Fruit fly (Drosophila melanogaster) whole organism, prepupa: ENCODE results near the gene CG15529.

Source experiments
- Blimp-1 ChIP-seq: fragments of 200-800 bp; sonication (Bioruptor generic); optimal IDR thresholded peaks from 3 replicates; lab custom pipeline; 2017; ENCODE audit warnings: missing biosample characterization, missing genetic modification characterization, mild to moderate bottlenecking, moderate library complexity, missing genetic modification reagents
- CG11762 ChIP-seq: fragments of 200-800 bp; sonication (Bioruptor generic); optimal IDR thresholded peaks from 3 replicates; lab custom pipeline; 2016; ENCODE audit warnings: missing biosample characterization, missing genetic modification characterization; ENCODE audit not compliant: insufficient read depth
- CG11902 ChIP-seq: fragments of 200-800 bp; sonication (Bioruptor generic); optimal IDR thresholded peaks from 3 replicates; lab custom pipeline; 2016; ENCODE audit warnings: missing biosample characterization, missing genetic modification characterization
- CG15336 ChIP-seq: fragments of 200-800 bp; sonication (Bioruptor generic); IDR thresholded peaks from 2 replicates; pipeline ENCODE4 v1.3.6; 2022; ENCODE audit warnings: missing biosample characterization, missing genetic modification characterization
- CG1621 ChIP-seq: fragments of 200-800 bp; sonication (Bioruptor generic); optimal IDR thresholded peaks from 3 replicates; lab custom pipeline; 2018; ENCODE audit warnings: missing biosample characterization, mild to moderate bottlenecking, missing genetic modification characterization
- CG16779 ChIP-seq: fragments of 200-800 bp; sonication (Bioruptor generic); optimal IDR thresholded peaks from 3 replicates; lab custom pipeline; 2017; ENCODE audit warnings: missing biosample characterization, mild to moderate bottlenecking, missing genetic modification characterization
- CG3032 ChIP-seq: fragments of 200-800 bp; optimal IDR thresholded peaks from 2 replicates; lab custom pipeline; 2019; ENCODE audit warnings: missing biosample characterization, mild to moderate bottlenecking, missing genetic modification characterization, moderate library complexity
- CG32006 ChIP-seq: fragments of 200-800 bp; sonication (Bioruptor generic); optimal IDR thresholded peaks from 3 replicates; lab custom pipeline; 2017; ENCODE audit warnings: missing biosample characterization, mild to moderate bottlenecking, missing genetic modification characterization
- CG3919 ChIP-seq: fragments of 200-800 bp; sonication (Bioruptor generic); optimal IDR thresholded peaks from 3 replicates; lab custom pipeline; 2016; ENCODE audit warnings: missing biosample characterization, missing genetic modification characterization
- CG4318 ChIP-seq: fragments of 200-800 bp; sonication (Bioruptor generic); optimal IDR thresholded peaks from 3 replicates; lab custom pipeline; 2017; ENCODE audit warnings: missing biosample characterization, mild to moderate bottlenecking, missing genetic modification characterization
- CG6163 ChIP-seq: fragments of 200-800 bp; sonication (Bioruptor generic); IDR thresholded peaks from 3 replicates; pipeline ENCODE4 v1.3.6; 2022; ENCODE audit warnings: missing biosample characterization, missing genetic modification characterization
- CG6792 ChIP-seq: fragments of 200-800 bp; sonication (Bioruptor generic); optimal IDR thresholded peaks from 3 replicates; lab custom pipeline; 2016; ENCODE audit warnings: missing biosample characterization, missing genetic modification characterization
- CG7368 ChIP-seq: fragments of 200-800 bp; sonication (Bioruptor generic); optimal IDR thresholded peaks from 3 replicates; lab custom pipeline; 2016; ENCODE audit warnings: missing biosample characterization, missing genetic modification characterization
- CG8319 ChIP-seq: fragments of 200-800 bp; sonication (Bioruptor generic); optimal IDR thresholded peaks from 3 replicates; lab custom pipeline; 2016; ENCODE audit warnings: missing biosample characterization, missing genetic modification characterization
- CG8632 ChIP-seq: fragments of 200-800 bp; sonication (Bioruptor generic); optimal IDR thresholded peaks from 3 replicates; lab custom pipeline; 2016; ENCODE audit warnings: missing biosample characterization, missing genetic modification characterization
- Eip75B ChIP-seq: fragments of 200-800 bp; sonication (Bioruptor generic); optimal IDR thresholded peaks from 3 replicates; lab custom pipeline; 2016; ENCODE audit warnings: missing biosample characterization, missing genetic modification characterization
- Ets21C ChIP-seq: fragments of 200-800 bp; sonication (Bioruptor generic); optimal IDR thresholded peaks from 3 replicates; lab custom pipeline; 2016; ENCODE audit warnings: missing biosample characterization, missing genetic modification characterization
- Ets96B ChIP-seq: fragments of 200-800 bp; optimal IDR thresholded peaks from 2 replicates; lab custom pipeline; 2019; ENCODE audit warnings: missing biosample characterization, mild to moderate bottlenecking, missing genetic modification characterization, moderate library complexity
- Gug ChIP-seq: fragments of 200-800 bp; sonication (Bioruptor generic); IDR thresholded peaks from 2 replicates; pipeline ENCODE4 v1.3.6; 2022; ENCODE audit warnings: missing biosample characterization, missing genetic modification characterization
- Hr39 ChIP-seq: fragments of 200-800 bp; sonication (Bioruptor generic); optimal IDR thresholded peaks from 2 replicates; lab custom pipeline; 2016; ENCODE audit warnings: missing biosample characterization, missing genetic modification characterization
- Hr4 ChIP-seq: fragments of 200-800 bp; sonication (Bioruptor generic); optimal IDR thresholded peaks from 3 replicates; lab custom pipeline; 2016; ENCODE audit warnings: missing biosample characterization, missing genetic modification characterization
- Lpt ChIP-seq: fragments of 200-800 bp; sonication (Bioruptor generic); optimal IDR thresholded peaks from 3 replicates; lab custom pipeline; 2016; ENCODE audit warnings: missing biosample characterization, missing genetic modification characterization
- OdsH ChIP-seq: fragments of 200-800 bp; sonication (Bioruptor generic); optimal IDR thresholded peaks from 3 replicates; lab custom pipeline; 2016; ENCODE audit warnings: missing biosample characterization, missing genetic modification characterization
- Smox ChIP-seq: fragments of 200-800 bp; sonication (Bioruptor generic); optimal IDR thresholded peaks from 3 replicates; lab custom pipeline; 2016; ENCODE audit warnings: missing biosample characterization, missing genetic modification characterization
- Sox102F ChIP-seq: fragments of 200-800 bp; sonication (Bioruptor generic); optimal IDR thresholded peaks from 2 replicates; lab custom pipeline; 2016; ENCODE audit warnings: missing biosample characterization, mild to moderate bottlenecking, missing genetic modification characterization
- Sox14 ChIP-seq: fragments of 200-800 bp; sonication (Bioruptor generic); optimal IDR thresholded peaks from 3 replicates; lab custom pipeline; 2016; ENCODE audit warnings: missing biosample characterization, missing genetic modification characterization
- Sox15 ChIP-seq: fragments of 200-800 bp; sonication (Bioruptor generic); optimal IDR thresholded peaks from 3 replicates; lab custom pipeline; 2016; ENCODE audit warnings: missing biosample characterization, missing genetic modification characterization
- cyc ChIP-seq: fragments of 200-800 bp; sonication (Bioruptor generic); optimal IDR thresholded peaks from 3 replicates; lab custom pipeline; 2016; ENCODE audit warnings: missing biosample characterization, missing genetic modification characterization
- dsx ChIP-seq: fragments of 200-800 bp; optimal IDR thresholded peaks from 3 replicates; lab custom pipeline; 2019; ENCODE audit warnings: missing biosample characterization, mild to moderate bottlenecking, missing genetic modification characterization, moderate library complexity; ENCODE audit not compliant: poor library complexity, severe bottlenecking
- eg ChIP-seq: fragments of 200-800 bp; sonication (Bioruptor generic); IDR thresholded peaks from 3 replicates; pipeline ENCODE4 v1.3.6; 2022; ENCODE audit warnings: missing biosample characterization, missing genetic modification characterization
- fd85E ChIP-seq: fragments of 200-800 bp; sonication (Bioruptor generic); optimal IDR thresholded peaks from 3 replicates; lab custom pipeline; 2016; ENCODE audit warnings: missing biosample characterization, missing genetic modification characterization
- fkh ChIP-seq: fragments of 200-800 bp; sonication (Bioruptor generic); optimal IDR thresholded peaks from 3 replicates; lab custom pipeline; 2017; ENCODE audit warnings: missing biosample characterization, mild to moderate bottlenecking, missing genetic modification characterization, moderate library complexity
- net ChIP-seq: fragments of 200-800 bp; sonication (Bioruptor generic); optimal IDR thresholded peaks from 3 replicates; lab custom pipeline; 2016; ENCODE audit warnings: missing biosample characterization, missing genetic modification characterization
- ss ChIP-seq, 2 experiments: fragments of 200-800 bp; sonication (Bioruptor generic); optimal IDR thresholded peaks; 2 replicates in 1 of 2; 3 replicates in 1 of 2; lab custom pipeline; 2017 to 2018; ENCODE audit warnings: mild to moderate bottlenecking in 2 of 2, missing biosample characterization in 2 of 2, missing genetic modification characterization in 2 of 2, moderate library complexity in 1 of 2
- svp ChIP-seq: fragments of 200-800 bp; sonication (Bioruptor generic); peaks from one replicate; lab custom pipeline; 2016; ENCODE audit warnings: missing biosample characterization, missing genetic modification characterization
- topi ChIP-seq: fragments of 200-800 bp; sonication (Bioruptor generic); optimal IDR thresholded peaks from 3 replicates; lab custom pipeline; 2016; ENCODE audit warnings: missing biosample characterization, missing genetic modification characterization
- vri ChIP-seq: fragments of 200-800 bp; sonication (Bioruptor generic); optimal IDR thresholded peaks from 3 replicates; lab custom pipeline; 2016; ENCODE audit warnings: missing biosample characterization, mild to moderate bottlenecking, missing genetic modification characterization

Gene CG15529

DNA sequence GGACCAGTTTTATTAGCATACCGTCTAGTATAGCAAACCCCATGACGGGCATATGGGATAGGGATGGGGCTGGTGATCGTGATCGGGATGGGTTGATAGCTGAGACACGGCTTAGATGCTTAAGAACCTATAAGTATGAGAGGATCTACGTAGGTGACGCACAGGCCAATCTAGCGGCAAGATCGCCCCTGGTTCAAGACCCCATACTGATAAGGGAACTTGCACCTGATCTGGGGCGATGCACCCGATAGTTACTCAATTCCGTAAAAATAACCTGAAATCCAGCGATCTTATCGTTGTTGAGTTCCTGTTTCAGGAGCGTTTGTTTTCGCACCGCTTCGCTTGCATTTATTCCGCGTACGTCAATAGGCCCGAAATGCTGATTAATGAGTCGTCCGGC lies 43.2 kb upstream of the CG15529 start:
- TF ChIP-seq Gug (no peak), svp (GFP tag; lab: Kevin White, UChicago) (peak; percentile 67), Sox15 (no peak), eg (GFP tag; lab: Robert Waterston, UW) (no peak), Hr4 (GFP tag; lab: Kevin White, UChicago) (no peak)

DNA sequence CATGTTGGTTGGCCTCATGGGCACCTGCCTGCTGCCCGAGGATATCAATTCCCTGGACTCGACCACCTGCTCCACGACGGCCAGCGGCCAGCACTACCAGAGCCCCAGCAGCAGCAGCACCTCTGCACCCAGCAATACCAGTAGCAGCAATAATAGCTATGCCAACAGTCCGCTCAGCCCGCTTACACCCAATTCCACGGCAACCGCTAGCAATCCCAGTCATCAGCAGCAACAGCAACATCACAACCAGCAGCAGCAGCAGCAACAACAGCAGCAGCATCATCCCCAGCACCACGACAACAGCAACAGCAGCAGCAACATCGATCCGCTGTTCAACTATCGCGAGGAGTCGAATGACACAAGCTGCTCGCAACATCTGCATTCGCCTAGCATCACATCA lies 42.5 kb upstream of the CG15529 start:
- TF ChIP-seq CG11902 (no peak), CG8632 (GFP tag; lab: Kevin White, UChicago) (no peak), CG7368 (GFP tag; lab: Kevin White, UChicago) (no peak), CG1621 (tag; lab: Kevin White, UChicago) (no peak), Hr4 (GFP tag; lab: Kevin White, UChicago) (no peak), dsx (no peak), OdsH (GFP tag; lab: Kevin White, UChicago) (no peak), Ets21C (no peak), fkh (GFP tag; lab: Kevin White, UChicago) (no peak), Lpt (GFP tag; lab: Kevin White, UChicago) (no peak), net (GFP tag; lab: Kevin White, UChicago) (no peak), CG11762 (GFP tag; lab: Kevin White, UChicago) (no peak), CG3919 (GFP tag; lab: Kevin White, UChicago) (no peak), Eip75B (no peak), Ets96B (tag; lab: Kevin White, UChicago) (no peak), topi (GFP tag; lab: Kevin White, UChicago) (no peak)

DNA sequence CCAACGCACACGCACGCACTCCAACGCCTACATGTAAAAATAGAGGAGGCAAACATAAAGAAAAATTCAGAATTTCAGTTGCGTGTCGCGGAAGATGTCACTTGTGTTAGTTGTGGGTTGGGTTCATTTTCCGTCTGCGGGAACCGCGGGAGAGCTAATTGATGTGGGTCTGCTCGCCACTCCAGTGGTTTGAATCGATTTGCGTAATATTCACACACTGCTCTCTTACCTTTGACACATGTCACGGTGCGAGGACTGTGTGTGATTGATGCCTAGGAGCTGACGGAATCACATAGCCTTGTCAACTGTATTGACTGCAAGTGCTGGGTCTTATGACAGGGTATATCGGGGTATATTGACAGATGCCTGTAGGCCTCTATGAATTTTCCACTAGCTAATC lies 40.9 kb upstream of the CG15529 start:
- TF ChIP-seq topi (GFP tag; lab: Kevin White, UChicago) (no peak), fd85E (GFP tag; lab: Kevin White, UChicago) (no peak), CG1621 (tag; lab: Kevin White, UChicago) (no peak), CG6792 (GFP tag; lab: Kevin White, UChicago) (no peak), CG3032 (tag; lab: Kevin White, UChicago) (no peak), OdsH (GFP tag; lab: Kevin White, UChicago) (no peak), net (GFP tag; lab: Kevin White, UChicago) (no peak), ss (GFP tag; optimal IDR thresholded peaks at IDR 0.05; lab: Kevin White, UChicago) (no peak), Hr4 (GFP tag; lab: Kevin White, UChicago) (no peak), CG6163 (GFP tag; lab: Robert Waterston, UW) (no peak), svp (GFP tag; lab: Kevin White, UChicago) (no peak), CG11762 (GFP tag; lab: Kevin White, UChicago) (no peak), vri (GFP tag; lab: Kevin White, UChicago) (no peak), CG3919 (GFP tag; lab: Kevin White, UChicago) (no peak), dsx (no peak)

DNA sequence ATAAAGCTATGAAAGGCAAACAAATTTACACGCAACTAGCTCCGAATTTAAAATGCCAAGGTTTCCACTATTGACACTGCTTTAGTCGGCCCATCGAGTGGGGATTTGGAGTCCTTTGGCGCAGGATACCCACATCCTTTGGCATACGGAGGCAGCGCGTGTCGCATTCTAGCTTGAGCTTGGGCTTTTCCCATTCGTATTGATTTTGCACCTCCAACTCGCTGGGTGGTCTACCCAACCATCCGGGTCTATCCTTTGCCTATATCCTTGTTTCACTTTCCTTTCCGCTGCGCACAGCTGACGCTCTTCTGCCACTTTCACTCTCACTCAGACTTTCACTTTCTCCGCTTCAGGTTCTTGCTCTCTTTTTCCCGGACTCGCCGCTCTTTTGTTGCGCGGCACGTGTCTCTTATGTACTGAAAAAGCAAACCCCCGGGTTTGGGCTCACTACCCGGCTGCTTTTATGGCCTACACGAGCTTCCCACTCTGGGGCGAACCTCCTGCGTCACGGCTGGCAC lies 37.5 kb upstream of the CG15529 start:
- TF ChIP-seq Sox15 (no peak), Eip75B (no peak), topi (GFP tag; lab: Kevin White, UChicago) (no peak), Blimp-1 (peak; percentile 74), cyc (GFP tag; lab: Kevin White, UChicago) (no peak), CG15336 (GFP tag; lab: Robert Waterston, UW) (0 out of 2 replicates have a peak, but pooled peaks have one; percentile 15), Sox14 (GFP tag; lab: Kevin White, UChicago) (no peak), Sox102F (GFP tag; lab: Kevin White, UChicago) (no peak), Hr39 (GFP tag; lab: Kevin White, UChicago) (no peak), fkh (GFP tag; lab: Kevin White, UChicago) (no peak), CG32006 (no peak), CG4318 (GFP tag; lab: Kevin White, UChicago) (no peak), Hr4 (GFP tag; lab: Kevin White, UChicago) (no peak), CG3032 (tag; lab: Kevin White, UChicago) (no peak), CG16779 (no peak), Smox (GFP tag; lab: Kevin White, UChicago) (no peak), CG8319 (GFP tag; lab: Kevin White, UChicago) (no peak), vri (GFP tag; lab: Kevin White, UChicago) (no peak), svp (GFP tag; lab: Kevin White, UChicago) (peak; percentile 36), CG8632 (GFP tag; lab: Kevin White, UChicago) (no peak), OdsH (GFP tag; lab: Kevin White, UChicago) (no peak)
- TF ChIP-seq, all 60 proteins: peak for 3
